Worm (Caenorhabditis elegans) whole organism, midembryonic: Measurements from ENCODE around the gene smrc-1.

Source experiments
- med-1 ChIP-seq: sonication (generic microtip); optimal IDR thresholded peaks from 2 replicates; lab custom pipeline; 2017; ENCODE audit warnings: missing genetic modification characterization, mild to moderate bottlenecking, missing compliant biosample characterization, antibody characterized with exemption, missing genetic modification reagents; ENCODE audit not compliant: insufficient read depth
- ztf-29 ChIP-seq: fragments of 200-800 bp; sonication (Bioruptor generic); IDR thresholded peaks from 2 replicates; pipeline ENCODE4 v1.3.6; 2022; ENCODE audit warnings: missing genetic modification reagents, missing genetic modification characterization, missing compliant biosample characterization

ce11 chrIII:6364395-6364794, 26.3 kb upstream of the smrc-1 start:
- TF ChIP-seq med-1 (GFP tag; lab: Kevin White, UChicago), result no peak
- TF ChIP-seq ztf-29, result no peak
